Fruit fly (Drosophila melanogaster) whole organism, embryonic: ENCODE measurements around the gene Gclm.

Experiments used
- Abd-B ChIP-seq: fragments of 200-800 bp; sonication (Bioruptor generic); optimal IDR thresholded peaks from 2 replicates; lab custom pipeline; 2018; ENCODE audit warnings: missing biosample characterization, mild to moderate bottlenecking, missing genetic modification characterization, moderate library complexity
- Antp ChIP-seq: fragments of 200-800 bp; sonication (Bioruptor generic); optimal IDR thresholded peaks from 3 replicates; lab custom pipeline; 2016; ENCODE audit warnings: missing biosample characterization, missing genetic modification characterization
- CG10209 ChIP-seq: fragments of 200-800 bp; sonication (Bioruptor generic); optimal IDR thresholded peaks from 3 replicates; lab custom pipeline; 2017; ENCODE audit warnings: missing biosample characterization, mild to moderate bottlenecking, missing genetic modification characterization, missing genetic modification reagents
- CG10565 ChIP-seq: fragments of 200-800 bp; sonication (Bioruptor generic); optimal IDR thresholded peaks from 3 replicates; lab custom pipeline; 2016; ENCODE audit warnings: missing biosample characterization, mild to moderate bottlenecking, missing genetic modification characterization
- CG11504 ChIP-seq: fragments of 200-800 bp; sonication (Bioruptor generic); optimal IDR thresholded peaks from 3 replicates; lab custom pipeline; 2019; ENCODE audit warnings: missing biosample characterization, mild to moderate bottlenecking, missing genetic modification characterization, moderate library complexity
- CG12299 ChIP-seq: fragments of 200-800 bp; sonication (Bioruptor generic); optimal IDR thresholded peaks from 2 replicates; lab custom pipeline; 2018; ENCODE audit warnings: missing biosample characterization, mild to moderate bottlenecking, missing genetic modification characterization
- CG12942 ChIP-seq: fragments of 200-800 bp; sonication (Bioruptor generic); optimal IDR thresholded peaks from 3 replicates; lab custom pipeline; 2016; ENCODE audit warnings: missing biosample characterization, missing genetic modification characterization
- CG13123 ChIP-seq: fragments of 200-800 bp; sonication (Bioruptor generic); optimal IDR thresholded peaks from 2 replicates; lab custom pipeline; 2016; ENCODE audit warnings: missing biosample characterization, missing genetic modification characterization
- CG13775 ChIP-seq: fragments of 200-800 bp; sonication (Bioruptor generic); optimal IDR thresholded peaks from 3 replicates; lab custom pipeline; 2017; ENCODE audit warnings: missing biosample characterization, mild to moderate bottlenecking, missing genetic modification characterization
- CG14050 ChIP-seq: fragments of 200-800 bp; sonication (Bioruptor generic); IDR thresholded peaks from 3 replicates; pipeline ENCODE4 v1.3.6; 2022; ENCODE audit warnings: missing biosample characterization, missing genetic modification characterization
- CG1602 ChIP-seq: fragments of 200-800 bp; sonication (Bioruptor generic); optimal IDR thresholded peaks from 3 replicates; lab custom pipeline; 2016; ENCODE audit warnings: missing biosample characterization, missing genetic modification characterization
- CG17328 ChIP-seq: fragments of 200-800 bp; sonication (Bioruptor generic); IDR thresholded peaks from 2 replicates; pipeline ENCODE4 v1.3.6; 2022; ENCODE audit warnings: missing biosample characterization, missing genetic modification characterization
- CG1832 ChIP-seq: fragments of 200-800 bp; sonication (Bioruptor generic); optimal IDR thresholded peaks from 2 replicates; lab custom pipeline; 2017; ENCODE audit warnings: missing biosample characterization, mild to moderate bottlenecking, missing genetic modification characterization, inconsistent platforms
- CG18764 ChIP-seq: fragments of 200-800 bp; sonication (Bioruptor generic); optimal IDR thresholded peaks from 3 replicates; lab custom pipeline; 2016; ENCODE audit warnings: missing biosample characterization, missing genetic modification characterization
- CG2199 ChIP-seq: fragments of 200-800 bp; sonication (Bioruptor generic); IDR thresholded peaks from 3 replicates; pipeline ENCODE4 v1.3.6; 2022; ENCODE audit warnings: missing biosample characterization, missing genetic modification characterization
- CG2202 ChIP-seq: fragments of 200-800 bp; sonication (Bioruptor generic); optimal IDR thresholded peaks from 2 replicates; lab custom pipeline; 2018; ENCODE audit warnings: missing biosample characterization, mild to moderate bottlenecking, missing genetic modification characterization
- CG3995 ChIP-seq: fragments of 200-800 bp; sonication (Bioruptor generic); optimal IDR thresholded peaks from 3 replicates; lab custom pipeline; 2016; ENCODE audit warnings: missing biosample characterization, missing genetic modification characterization
- CG5245 ChIP-seq: fragments of 200-800 bp; sonication (Bioruptor generic); optimal IDR thresholded peaks from 3 replicates; lab custom pipeline; 2016; ENCODE audit warnings: missing biosample characterization, missing genetic modification characterization
- CG7963 ChIP-seq: fragments of 200-800 bp; sonication (Bioruptor generic); IDR thresholded peaks from 3 replicates; pipeline ENCODE4 v1.3.6; 2022; ENCODE audit warnings: missing biosample characterization, missing genetic modification characterization; ENCODE audit not compliant: partially characterized antibody
- CG8281 ChIP-seq: fragments of 200-800 bp; sonication (Bioruptor generic); optimal IDR thresholded peaks from 2 replicates; lab custom pipeline; 2018; ENCODE audit warnings: missing biosample characterization, mild to moderate bottlenecking, missing genetic modification characterization, moderate library complexity
- CG8765 ChIP-seq: fragments of 200-800 bp; sonication (Bioruptor generic); IDR thresholded peaks from 2 replicates; pipeline ENCODE4 v1.3.6; 2022; ENCODE audit warnings: missing biosample characterization, missing genetic modification characterization
- CG9817 ChIP-seq: fragments of 200-800 bp; sonication (Bioruptor generic); optimal IDR thresholded peaks from 2 replicates; lab custom pipeline; 2018; ENCODE audit warnings: missing biosample characterization, mild to moderate bottlenecking, missing genetic modification characterization, moderate library complexity
- CHES-1-like ChIP-seq: fragments of 200-800 bp; sonication (Bioruptor generic); optimal IDR thresholded peaks from 2 replicates; lab custom pipeline; 2016; ENCODE audit warnings: missing biosample characterization, missing genetic modification characterization
- Dad ChIP-seq: fragments of 200-800 bp; sonication (Bioruptor generic); optimal IDR thresholded peaks from 3 replicates; lab custom pipeline; 2016; ENCODE audit warnings: missing biosample characterization, missing genetic modification characterization
- HLHmδ ChIP-seq: fragments of 200-800 bp; sonication (Bioruptor generic); optimal IDR thresholded peaks from 2 replicates; lab custom pipeline; 2018; ENCODE audit warnings: missing biosample characterization, mild to moderate bottlenecking, missing genetic modification characterization, moderate library complexity
- Hand ChIP-seq: fragments of 200-800 bp; sonication (Bioruptor generic); optimal IDR thresholded peaks from 2 replicates; lab custom pipeline; 2017; ENCODE audit warnings: mild to moderate bottlenecking, missing biosample characterization, missing genetic modification reagents, missing genetic modification characterization
- HmgZ ChIP-seq: fragments of 200-800 bp; sonication (Bioruptor generic); optimal IDR thresholded peaks from 2 replicates; lab custom pipeline; 2018; ENCODE audit warnings: missing biosample characterization, mild to moderate bottlenecking, missing genetic modification characterization
- Ptx1 ChIP-seq: fragments of 200-800 bp; sonication (Bioruptor generic); IDR thresholded peaks from 2 replicates; pipeline ENCODE4 v1.3.6; 2022; ENCODE audit warnings: missing biosample characterization, missing genetic modification characterization
- Ravus ChIP-seq: fragments of 200-800 bp; sonication (Bioruptor generic); IDR thresholded peaks from 2 replicates; pipeline ENCODE4 v1.3.6; 2022; ENCODE audit warnings: missing biosample characterization, missing genetic modification characterization
- Six4 ChIP-seq: fragments of 200-800 bp; sonication (Bioruptor generic); optimal IDR thresholded peaks from 2 replicates; lab custom pipeline; 2016; ENCODE audit warnings: missing biosample characterization, missing genetic modification characterization
- TFAM ChIP-seq: fragments of 200-800 bp; sonication (Bioruptor generic); optimal IDR thresholded peaks from 2 replicates; lab custom pipeline; 2017; ENCODE audit warnings: missing biosample characterization, missing genetic modification characterization, inconsistent platforms
- Tbp ChIP-seq: fragments of >200 bp; optimal IDR thresholded peaks from 2 replicates; lab custom pipeline; 2018; ENCODE audit warnings: missing biosample characterization, missing genetic modification characterization
- abd-A ChIP-seq: fragments of 200-800 bp; sonication (Bioruptor generic); optimal IDR thresholded peaks from 3 replicates; lab custom pipeline; 2019; ENCODE audit warnings: missing biosample characterization, mild to moderate bottlenecking, missing genetic modification characterization, moderate library complexity
- ara ChIP-seq: fragments of 200-800 bp; sonication (Bioruptor generic); IDR thresholded peaks from 2 replicates; pipeline ENCODE4 v1.3.6; 2022; ENCODE audit warnings: missing biosample characterization, missing genetic modification characterization
- ash1 ChIP-seq: fragments of 200-800 bp; sonication (Bioruptor generic); optimal IDR thresholded peaks from 2 replicates; lab custom pipeline; 2018; ENCODE audit warnings: missing biosample characterization, mild to moderate bottlenecking, missing genetic modification characterization
- bcd ChIP-seq: fragments of 200-800 bp; sonication (Bioruptor generic); optimal IDR thresholded peaks from 2 replicates; lab custom pipeline; 2017; ENCODE audit warnings: missing biosample characterization, mild to moderate bottlenecking, missing genetic modification characterization
- dimm ChIP-seq: fragments of 200-800 bp; sonication (Bioruptor generic); IDR thresholded peaks from 2 replicates; pipeline ENCODE4 v1.3.6; 2022; ENCODE audit warnings: missing biosample characterization, missing genetic modification characterization
- disco-r ChIP-seq: fragments of 200-800 bp; sonication (Bioruptor generic); optimal IDR thresholded peaks from 2 replicates; lab custom pipeline; 2016; ENCODE audit warnings: missing biosample characterization, missing genetic modification characterization
- dmrt99B ChIP-seq: fragments of 200-800 bp; sonication (Bioruptor generic); optimal IDR thresholded peaks from 2 replicates; lab custom pipeline; 2018; ENCODE audit warnings: missing biosample characterization, mild to moderate bottlenecking, missing genetic modification characterization, moderate library complexity
- fd3F ChIP-seq: fragments of 200-800 bp; sonication (Bioruptor generic); optimal IDR thresholded peaks from 2 replicates; lab custom pipeline; 2018; ENCODE audit warnings: missing biosample characterization, mild to moderate bottlenecking, missing genetic modification characterization, moderate library complexity
- hkb ChIP-seq, 2 experiments: fragments of 200-800 bp in 1 of 2; fragments of >200 bp in 1 of 2; sonication (Bioruptor generic) in 1 of 2; IDR thresholded peaks in 1 of 2; optimal IDR thresholded peaks in 1 of 2; 2 replicates each; pipeline versions ENCODE4 v1.3.6 to Lab custom; 2017 to 2022; ENCODE audit warnings: missing biosample characterization in 1 of 2, missing genetic modification characterization in 1 of 2
- insv ChIP-seq, 2 experiments: fragments of 200-800 bp; sonication (Bioruptor generic); optimal IDR thresholded peaks; 3 replicates each; lab custom pipeline; 2016 to 2018; ENCODE audit warnings: missing biosample characterization in 2 of 2, missing genetic modification characterization in 2 of 2
- lmd ChIP-seq: fragments of 200-800 bp; sonication (Bioruptor generic); IDR thresholded peaks from 2 replicates; pipeline ENCODE4 v1.3.6; 2022; ENCODE audit warnings: missing biosample characterization, missing genetic modification characterization
- org-1 ChIP-seq: fragments of 200-800 bp; sonication (Bioruptor generic); optimal IDR thresholded peaks from 2 replicates; lab custom pipeline; 2017; ENCODE audit warnings: missing biosample characterization, missing genetic modification characterization
- ranshi ChIP-seq: fragments of 200-800 bp; sonication (Bioruptor generic); IDR thresholded peaks from 2 replicates; pipeline ENCODE4 v1.3.6; 2022; ENCODE audit warnings: missing biosample characterization, missing genetic modification characterization
- seq ChIP-seq: fragments of 200-800 bp; sonication (Bioruptor generic); IDR thresholded peaks from 2 replicates; pipeline ENCODE4 v1.3.6; 2022; ENCODE audit warnings: missing biosample characterization, missing genetic modification characterization
- toy ChIP-seq: fragments of 200-800 bp; sonication (Bioruptor generic); IDR thresholded peaks from 2 replicates; pipeline ENCODE4 v1.3.6; 2022; ENCODE audit warnings: missing biosample characterization, missing genetic modification characterization
- ttk ChIP-seq: fragments of 200-800 bp; sonication (Bioruptor generic); IDR thresholded peaks from 2 replicates; pipeline ENCODE4 v2.1.2; 2022; ENCODE audit warnings: missing biosample characterization, missing genetic modification characterization
- unpg ChIP-seq: fragments of 200-800 bp; sonication (Bioruptor generic); optimal IDR thresholded peaks from 3 replicates; lab custom pipeline; 2018; ENCODE audit warnings: missing biosample characterization, mild to moderate bottlenecking, missing genetic modification characterization, moderate library complexity

Gene Gclm

dm6 chr3R:22667284-22667958 lies 18.9 kb downstream of the Gclm start (continued):
- TF ChIP-seq toy (GFP tag; lab: Robert Waterston, UW) (no peak), unpg (GFP tag; lab: Kevin White, UChicago) (peak; percentile 84), CG13775 (GFP tag; lab: Kevin White, UChicago) (peak; percentile 59), CG8765 (GFP tag; lab: Robert Waterston, UW) (no peak; the same call in 1 of the 2 replicates), Ravus (peak; percentile 24; the same call in 1 of the 2 replicates), hkb (optimal IDR thresholded peaks at IDR 0.05; lab: Kevin White, UChicago) (no peak), hkb (GFP tag; IDR thresholded peaks at IDR 0.05; lab: Robert Waterston, UW) (peak; percentile 86), CG10209 (GFP tag; lab: Kevin White, UChicago) (peak; percentile 77), ash1 (no peak), CG10565 (GFP tag; lab: Kevin White, UChicago) (peak; percentile 13), Abd-B (GFP tag; lab: Kevin White, UChicago) (peak; percentile 93), CG7963 (GFP tag; lab: Robert Waterston, UW) (no peak), Hand (GFP tag; lab: Kevin White, UChicago) (no peak), fd3F (GFP tag; lab: Kevin White, UChicago) (peak; percentile 9), CG2199 (no peak), bcd (GFP tag; lab: Kevin White, UChicago) (peak; percentile 87), CG13123 (GFP tag; lab: Kevin White, UChicago) (peak; percentile 55), CG1832 (GFP tag; lab: Kevin White, UChicago) (no peak), dmrt99B (tag; lab: Kevin White, UChicago) (peak; percentile 96), CG11504 (tag; lab: Kevin White, UChicago) (peak; percentile 95), HmgZ (tag; lab: Kevin White, UChicago) (peak; percentile 4), seq (GFP tag; lab: Robert Waterston, UW) (peak; percentile 54; the same call in 1 of the 2 replicates), CG2202 (peak; percentile 62), CG9817 (peak; percentile 52), lmd (peak; percentile 79), CG3995 (GFP tag; lab: Kevin White, UChicago) (peak; percentile 7), ara (GFP tag; lab: Robert Waterston, UW) (peak; percentile 75; the same call in 1 of the 2 replicates), CG1602 (GFP tag; lab: Kevin White, UChicago) (peak; percentile 75), CG5245 (peak; percentile 65), Dad (peak; percentile 13), CG17328 (GFP tag; lab: Robert Waterston, UW) (peak; percentile 71), HLHmδ (GFP tag; lab: Kevin White, UChicago) (no peak), dimm (GFP tag; lab: Robert Waterston, UW) (peak; percentile 30; the same call in 1 of the 2 replicates), org-1 (peak; percentile 69), ttk (GFP tag; lab: Robert Waterston, UW) (peak; percentile 79), Antp (GFP tag; lab: Kevin White, UChicago) (peak; percentile 2), Six4 (peak; percentile 83), CG12299 (tag; lab: Kevin White, UChicago) (no peak), TFAM (peak; percentile 57), CG12942 (GFP tag; lab: Kevin White, UChicago) (peak; percentile 68), CG8281 (peak; percentile 75), CHES-1-like (GFP tag; lab: Kevin White, UChicago) (peak; percentile 23), CG14050 (GFP tag; lab: Robert Waterston, UW) (peak; percentile 69), Ptx1 (GFP tag; lab: Robert Waterston, UW) (peak; percentile 73), Tbp (GFP tag; lab: Kevin White, UChicago) (no peak), CG18764 (peak; percentile 72), abd-A (no peak), ranshi (GFP tag; lab: Robert Waterston, UW) (peak; percentile 66; the same call in 1 of the 2 replicates), disco-r (GFP tag; lab: Kevin White, UChicago) (no peak), insv (GFP tag; optimal IDR thresholded peaks at IDR 0.05; lab: Kevin White, UChicago) (no peak)
